Fruit fly (Drosophila melanogaster): ENCODE measurements around the gene CG8664.

CG8664 gene

dm6 chrX:17237421-17237820 lies 45.1 kb downstream of the CG8664 start (continued):
- no peak for TF ChIP-seq HLH4C (GFP tag; IDR thresholded peaks at IDR 0.05; ENCODE audit: partially characterized antibody)
- TF ChIP-seq Drgx (GFP tag; IDR thresholded peaks at IDR 0.05), result peak; percentile 65
- TF ChIP-seq CG1647 (GFP tag; optimal IDR thresholded peaks at IDR 0.05), result no peak
- TF ChIP-seq Blimp-1 (GFP tag; optimal IDR thresholded peaks at IDR 0.05), result peak; percentile 29
- TF ChIP-seq CG9817 (tag; optimal IDR thresholded peaks at IDR 0.05), result no peak
- TF ChIP-seq ci (GFP tag; IDR thresholded peaks at IDR 0.05), result no peak
- TF ChIP-seq cwo (GFP tag; optimal IDR thresholded peaks at IDR 0.05), result no peak
- no peak for TF ChIP-seq fru (optimal IDR thresholded peaks at IDR 0.05)
- TF ChIP-seq Hr78 (GFP tag; optimal IDR thresholded peaks at IDR 0.05), result no peak
- no peak for TF ChIP-seq sd (tag; optimal IDR thresholded peaks at IDR 0.05)
- TF ChIP-seq grau (tag; optimal IDR thresholded peaks at IDR 0.05), result peak; percentile 14
- no peak for TF ChIP-seq CkIIα-i1 (GFP tag; IDR thresholded peaks at IDR 0.05)
- no peak for TF ChIP-seq Fer2 (tag; optimal IDR thresholded peaks at IDR 0.05)
- no peak for TF ChIP-seq CG10462 (GFP tag; optimal IDR thresholded peaks at IDR 0.05)
- no peak for TF ChIP-seq CG8478 (optimal IDR thresholded peaks at IDR 0.05)
- TF ChIP-seq mam (GFP tag; optimal IDR thresholded peaks at IDR 0.05), result no peak
- TF ChIP-seq CG7556 (GFP tag; optimal IDR thresholded peaks at IDR 0.05), result peak; percentile 11
- no peak for TF ChIP-seq CG8944 (GFP tag; optimal IDR thresholded peaks at IDR 0.05)
- no peak for TF ChIP-seq pros (GFP tag; optimal IDR thresholded peaks at IDR 0.05)
- no peak for TF ChIP-seq CG4404 (GFP tag; IDR thresholded peaks at IDR 0.05)
- TF ChIP-seq CG1529 (GFP tag; optimal IDR thresholded peaks at IDR 0.05), result no peak
- TF ChIP-seq hbn (GFP tag; IDR thresholded peaks at IDR 0.05; ENCODE audit: partially characterized antibody), result no peak
- TF ChIP-seq CG6854 (GFP tag; optimal IDR thresholded peaks at IDR 0.05), result no peak
- TF ChIP-seq btn (GFP tag; optimal IDR thresholded peaks at IDR 0.05), result no peak
- TF ChIP-seq CG8359 (GFP tag; optimal IDR thresholded peaks at IDR 0.05; ENCODE audit: borderline replicate concordance), result no peak
- TF ChIP-seq Meics (GFP tag; optimal IDR thresholded peaks at IDR 0.05), result no peak
- no peak for TF ChIP-seq Opbp (GFP tag; IDR thresholded peaks at IDR 0.05; ENCODE audit: partially characterized antibody)
- no peak for TF ChIP-seq luna (GFP tag; optimal IDR thresholded peaks at IDR 0.05)
- no peak for TF ChIP-seq h (optimal IDR thresholded peaks at IDR 0.05)
- no peak for TF ChIP-seq MESR4 (GFP tag; optimal IDR thresholded peaks at IDR 0.05)
- no peak for TF ChIP-seq trem (tag; optimal IDR thresholded peaks at IDR 0.05)
- no peak for TF ChIP-seq HLHmδ (GFP tag; optimal IDR thresholded peaks at IDR 0.05)
- no peak for TF ChIP-seq Abd-B (GFP tag; optimal IDR thresholded peaks at IDR 0.05)
- TF ChIP-seq CG15479 (GFP tag; optimal IDR thresholded peaks at IDR 0.05), result no peak
- no peak for TF ChIP-seq CG18764 (GFP tag; optimal IDR thresholded peaks at IDR 0.05)
- TF ChIP-seq tap (tag; optimal IDR thresholded peaks at IDR 0.05), result no peak
- peak; percentile 51 for TF ChIP-seq CG31441 (GFP tag; IDR thresholded peaks at IDR 0.05)
- TF ChIP-seq Hr3 (GFP tag; optimal IDR thresholded peaks at IDR 0.05), result no peak
- TF ChIP-seq fd64A (GFP tag; optimal IDR thresholded peaks at IDR 0.05), result no peak

- TF ChIP-seq Blimp-1 (GFP tag; optimal IDR thresholded peaks at IDR 0.05), result peak; percentile 68
- TF ChIP-seq oc (tag; optimal IDR thresholded peaks at IDR 0.05), result peak; percentile 90
- TF ChIP-seq HLH54F (GFP tag; optimal IDR thresholded peaks at IDR 0.05), result no peak
Measured at dm6 chrX:17236468-17236867, 46.1 kb downstream of the CG8664 start.
